Worm (Caenorhabditis elegans) whole organism, young adult: Measurements from ENCODE around the gene F35F10.6.

Experiments used
- F22D6.2 ChIP-seq: sonication (generic microtip); optimal IDR thresholded peaks from 2 replicates; lab custom pipeline; 2016; ENCODE audit warnings: mild to moderate bottlenecking, missing genetic modification characterization, missing compliant biosample characterization
- F33H1.4 ChIP-seq: fragments of 200-800 bp; sonication (Bioruptor generic); IDR thresholded peaks from 2 replicates; pipeline ENCODE4 v1.3.6; 2022; ENCODE audit warnings: missing genetic modification reagents, missing genetic modification characterization, missing compliant biosample characterization
- F49E8.2 ChIP-seq: sonication (generic microtip); optimal IDR thresholded peaks from 3 replicates; lab custom pipeline; 2017; ENCODE audit warnings: missing genetic modification characterization, mild to moderate bottlenecking, missing compliant biosample characterization, antibody characterized with exemption, moderate library complexity; ENCODE audit not compliant: insufficient read depth
- K12H6.12 ChIP-seq: fragments of 200-800 bp; sonication (Bioruptor generic); optimal IDR thresholded peaks from 2 replicates; lab custom pipeline; 2018; ENCODE audit warnings: mild to moderate bottlenecking, missing genetic modification characterization, missing compliant biosample characterization
- Y53F4B.3 ChIP-seq: fragments of 200-800 bp; sonication (Bioruptor generic); IDR thresholded peaks from 2 replicates; pipeline ENCODE4 v1.3.6; 2022; ENCODE audit warnings: missing genetic modification reagents, missing genetic modification characterization, missing compliant biosample characterization
- Y67H2A.10 ChIP-seq: fragments of 200-800 bp; sonication (Bioruptor generic); conservative IDR thresholded peaks from 2 replicates; pipeline ENCODE4 v1.3.6; 2022; ENCODE audit warnings: missing genetic modification reagents, missing genetic modification characterization, missing compliant biosample characterization
- akir-1 ChIP-seq: fragments of 200-800 bp; sonication (Bioruptor generic); optimal IDR thresholded peaks from 2 replicates; lab custom pipeline; 2018; ENCODE audit warnings: mild to moderate bottlenecking, missing genetic modification characterization, moderate library complexity, missing compliant biosample characterization
- ceh-27 ChIP-seq: fragments of 200-800 bp; sonication (Bioruptor generic); optimal IDR thresholded peaks from 2 replicates; lab custom pipeline; 2018; ENCODE audit warnings: mild to moderate bottlenecking, missing genetic modification characterization, moderate library complexity, missing compliant biosample characterization
- ceh-91 ChIP-seq: fragments of 200-800 bp; sonication (Bioruptor generic); IDR thresholded peaks from 2 replicates; pipeline ENCODE4 v1.3.6; 2022; ENCODE audit warnings: missing genetic modification reagents, missing genetic modification characterization, missing compliant biosample characterization
- dox-1 ChIP-seq: fragments of 200-800 bp; sonication (Bioruptor generic); IDR thresholded peaks from 2 replicates; pipeline ENCODE4 v1.3.6; 2022; ENCODE audit warnings: missing genetic modification reagents, missing genetic modification characterization, missing compliant biosample characterization
- egl-18 ChIP-seq: fragments of 200-800 bp; sonication (Bioruptor generic); IDR thresholded peaks from 2 replicates; pipeline ENCODE4 v1.3.6; 2022; ENCODE audit warnings: missing genetic modification reagents, missing genetic modification characterization, missing compliant biosample characterization
- ets-4 ChIP-seq: fragments of 200-800 bp; sonication (Bioruptor generic); optimal IDR thresholded peaks from 2 replicates; lab custom pipeline; 2018; ENCODE audit warnings: mild to moderate bottlenecking, missing genetic modification characterization, missing compliant biosample characterization
- hlh-12 ChIP-seq: sonication (generic microtip); optimal IDR thresholded peaks from 2 replicates; lab custom pipeline; 2016; ENCODE audit warnings: missing genetic modification characterization, missing compliant biosample characterization
- hsf-1 ChIP-seq: fragments of 200-800 bp; sonication (Bioruptor generic); IDR thresholded peaks from 2 replicates; pipeline ENCODE4 v1.3.6; 2022; ENCODE audit warnings: missing genetic modification reagents, missing genetic modification characterization, missing compliant biosample characterization
- lag-1 ChIP-seq: fragments of 200-800 bp; sonication (Bioruptor generic); IDR thresholded peaks from 2 replicates; pipeline ENCODE4 v1.3.6; 2022; ENCODE audit warnings: missing genetic modification reagents, missing genetic modification characterization, missing compliant biosample characterization
- let-526 ChIP-seq: fragments of 200-800 bp; sonication (Bioruptor generic); IDR thresholded peaks from 2 replicates; pipeline ENCODE4 v1.3.6; 2022; ENCODE audit warnings: missing genetic modification reagents, missing genetic modification characterization, missing compliant biosample characterization
- madf-3 ChIP-seq: fragments of 200-800 bp; sonication (Bioruptor generic); IDR thresholded peaks from 2 replicates; pipeline ENCODE4 v1.3.6; 2022; ENCODE audit warnings: missing genetic modification reagents, missing genetic modification characterization, missing compliant biosample characterization
- mcd-1 ChIP-seq: fragments of 200-800 bp; sonication (Bioruptor generic); IDR thresholded peaks from 2 replicates; pipeline ENCODE4 v1.3.6; 2022; ENCODE audit warnings: missing genetic modification reagents, missing genetic modification characterization, missing compliant biosample characterization
- nhr-27 ChIP-seq: fragments of 200-800 bp; sonication (Bioruptor generic); optimal IDR thresholded peaks from 2 replicates; lab custom pipeline; 2018; ENCODE audit warnings: mild to moderate bottlenecking, missing genetic modification characterization, moderate library complexity, missing compliant biosample characterization
- pbrm-1 ChIP-seq: fragments of 200-800 bp; sonication (Bioruptor generic); IDR thresholded peaks from 2 replicates; pipeline ENCODE4 v1.3.6; 2022; ENCODE audit warnings: missing genetic modification reagents, missing genetic modification characterization, missing compliant biosample characterization
- rpc-1 ChIP-seq, 2 experiments: fragments of 150-350 bp in 1 of 2; sonication (generic microtip) in 1 of 2; optimal IDR thresholded peaks; 2 replicates each; lab custom pipeline; 2014 to 2018; ENCODE audit warnings: missing biosample characterization in 1 of 2, missing genetic modification characterization in 1 of 2, missing genetic modification reagents in 1 of 2, missing genotype in 1 of 2
- tlf-1 ChIP-seq: fragments of 200-800 bp; sonication (Bioruptor generic); optimal IDR thresholded peaks from 2 replicates; lab custom pipeline; 2018; ENCODE audit warnings: mild to moderate bottlenecking, missing genetic modification characterization, missing compliant biosample characterization
- zim-3 ChIP-seq: sonication (generic microtip); optimal IDR thresholded peaks from 2 replicates; lab custom pipeline; 2017; ENCODE audit warnings: mild to moderate bottlenecking, missing genetic modification characterization, moderate library complexity, missing compliant biosample characterization
- ztf-26 ChIP-seq: sonication (generic microtip); optimal IDR thresholded peaks from 2 replicates; lab custom pipeline; 2017; ENCODE audit warnings: missing genetic modification characterization, missing compliant biosample characterization
- ztf-3 ChIP-seq: fragments of 200-800 bp; sonication (Bioruptor generic); optimal IDR thresholded peaks from 2 replicates; lab custom pipeline; 2018; ENCODE audit warnings: mild to moderate bottlenecking, missing genetic modification characterization, missing compliant biosample characterization

F35F10.6 gene

ce11 chrV:3282957-3283356 is 6.2 kb downstream of the F35F10.6 start, which contains the start of gene str-64:
TSS of gene str-64 (plus strand) at chrV:3283257.
- TF ChIP-seq let-526, result no peak
- TF ChIP-seq F49E8.2 (tag; lab: Kevin White, UChicago), result no peak
- TF ChIP-seq tlf-1 (GFP tag; lab: Kevin White, UChicago), result no peak
- TF ChIP-seq dox-1 (GFP tag; lab: Robert Waterston, UW), result no peak
- TF ChIP-seq F33H1.4, result no peak
- no peak for TF ChIP-seq lag-1 (GFP tag; lab: Robert Waterston, UW)
- TF ChIP-seq Y53F4B.3 (GFP tag; lab: Robert Waterston, UW), result no peak
- TF ChIP-seq, all 124 proteins: peak for 0

- TF ChIP-seq madf-3, result 0 out of 2 replicates have a peak, but pooled peaks have one; percentile 28
- TF ChIP-seq mcd-1 (GFP tag; lab: Robert Waterston, UW), result no peak
Measured at ce11 chrV:3281523-3281922, 7.6 kb downstream of the F35F10.6 start, which contains the start of gene T28A11.25. TSS of gene T28A11.25 (plus strand) at chrV:3281823.

DNA sequence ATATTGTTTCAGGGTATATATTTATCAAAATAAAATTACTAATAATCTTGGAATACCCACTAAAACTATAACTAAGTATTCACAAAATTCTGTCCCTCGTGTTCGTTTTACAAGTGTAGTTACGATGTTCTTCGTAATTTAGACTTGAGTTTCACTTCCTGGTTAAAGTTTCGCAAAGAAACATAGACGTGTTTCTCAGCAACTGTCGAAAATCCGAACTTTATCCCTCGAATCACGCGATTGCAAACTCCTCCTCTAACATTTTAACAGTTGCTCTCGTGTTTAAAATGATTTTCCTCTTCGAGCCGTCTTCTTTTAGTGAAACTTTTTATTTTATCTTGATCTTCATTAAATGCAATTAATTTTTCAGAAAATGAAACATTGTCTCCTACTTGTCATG is 9.2 kb downstream of the F35F10.6 start, which contains the start of gene T28A11.2:
T28A11.2 (plus strand) TSS at position 371 of the 400 bp plus-strand sequence.
- no peak for TF ChIP-seq ets-4 (GFP tag; lab: Kevin White, UChicago)

DNA sequence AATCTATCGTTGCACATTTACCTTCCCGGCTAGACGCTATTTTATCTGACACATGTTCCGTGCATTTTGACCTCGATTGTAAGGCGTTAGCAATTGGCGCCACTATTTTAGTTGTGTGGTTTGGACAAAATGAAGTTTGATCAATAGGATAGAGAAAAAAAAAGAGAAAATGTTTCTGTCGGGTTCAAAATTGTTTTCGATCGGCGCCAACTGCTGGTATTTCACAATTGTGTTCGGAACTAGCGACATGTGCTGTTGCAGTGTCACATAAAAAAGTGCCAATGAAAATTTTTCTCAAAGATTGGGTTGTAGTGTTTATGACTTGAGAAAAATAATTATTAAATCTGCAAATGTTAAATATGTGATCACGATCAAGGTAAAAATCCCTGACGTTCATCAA is 10.0 kb downstream of the F35F10.6 start:
- TF ChIP-seq lag-1 (GFP tag; lab: Robert Waterston, UW) (no peak), akir-1 (no peak), zim-3 (no peak), pbrm-1 (GFP tag; lab: Robert Waterston, UW) (no peak), ceh-91 (GFP tag; lab: Robert Waterston, UW) (no peak), rpc-1 (optimal IDR thresholded peaks at IDR 0.05; lab: Kevin White, UChicago) (no peak), rpc-1 (tag; optimal IDR thresholded peaks at IDR 0.05; lab: Kevin White, UChicago) (no peak), egl-18 (GFP tag; lab: Robert Waterston, UW) (no peak)

ce11 chrV:3278101-3278639 is 11.0 kb downstream of the F35F10.6 start, which contains the start of gene fbxa-64:
TSS of gene fbxa-64 (minus strand) at chrV:3278151.
- TF ChIP-seq ceh-27 (GFP tag; lab: Kevin White, UChicago), result no peak
- TF ChIP-seq nhr-27 (tag; lab: Kevin White, UChicago), result no peak
- no peak for TF ChIP-seq hsf-1 (GFP tag; lab: Robert Waterston, UW)
- TF ChIP-seq hlh-12 (tag; lab: Kevin White, UChicago), result no peak

ce11 chrV:3276184-3276583 is 13.0 kb downstream of the F35F10.6 start:
- TF ChIP-seq lag-1 (GFP tag; lab: Robert Waterston, UW), result no peak
- no peak for TF ChIP-seq F22D6.2
- peak; percentile 9 for TF ChIP-seq K12H6.12 (tag; lab: Kevin White, UChicago)
- TF ChIP-seq ztf-26 (tag; lab: Kevin White, UChicago), result no peak

DNA sequence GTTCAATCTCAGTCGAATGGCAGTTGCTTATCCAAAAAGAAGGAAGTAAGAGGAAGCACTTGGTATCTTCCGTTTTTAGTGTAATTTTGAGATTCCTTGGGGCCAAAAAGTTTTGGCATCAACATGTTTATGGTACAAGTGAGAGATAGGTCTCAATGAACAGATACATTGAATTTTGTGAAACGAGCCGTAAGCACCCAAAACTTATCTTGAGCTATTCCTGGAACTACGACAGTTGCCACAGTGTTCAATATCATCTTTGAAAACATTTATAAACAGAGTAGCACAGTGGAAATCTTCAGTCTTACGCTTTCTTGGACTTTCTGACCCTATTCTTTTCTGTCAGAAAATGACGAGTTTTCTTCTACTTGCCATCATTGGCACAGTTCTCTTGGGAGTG is 14.1 kb downstream of the F35F10.6 start, which contains the start of gene T28A11.3:
T28A11.3 (plus strand) TSS at position 301 of the 400 bp plus-strand sequence.
- TF ChIP-seq nhr-27 (tag; lab: Kevin White, UChicago) (no peak), pbrm-1 (GFP tag; lab: Robert Waterston, UW) (no peak), let-526 (no peak), ztf-3 (GFP tag; lab: Kevin White, UChicago) (no peak), Y67H2A.10 (no peak)
